Fruit fly (Drosophila melanogaster) whole organism, embryonic: ENCODE results near the gene CG32040.

Source experiments
- ATbp ChIP-seq: fragments of 200-800 bp; sonication (Bioruptor generic); optimal IDR thresholded peaks from 2 replicates; lab custom pipeline; 2017; ENCODE audit warnings: missing biosample characterization, mild to moderate bottlenecking, missing genetic modification characterization, missing genetic modification reagents
- Abd-B ChIP-seq: fragments of 200-800 bp; sonication (Bioruptor generic); optimal IDR thresholded peaks from 2 replicates; lab custom pipeline; 2018; ENCODE audit warnings: missing biosample characterization, mild to moderate bottlenecking, missing genetic modification characterization, moderate library complexity
- Bgb ChIP-seq: fragments of 200-800 bp; sonication (Bioruptor generic); IDR thresholded peaks from 2 replicates; pipeline ENCODE4 v1.3.6; 2022; ENCODE audit warnings: missing biosample characterization, missing genetic modification characterization; ENCODE audit not compliant: partially characterized antibody
- CG10366 ChIP-seq: fragments of 200-800 bp; sonication (Bioruptor generic); IDR thresholded peaks from 2 replicates; pipeline ENCODE4 v1.3.6; 2022; ENCODE audit warnings: missing biosample characterization, missing genetic modification characterization
- CG12071 ChIP-seq: fragments of 200-800 bp; sonication (Bioruptor generic); optimal IDR thresholded peaks from 3 replicates; lab custom pipeline; 2018; ENCODE audit warnings: missing biosample characterization, mild to moderate bottlenecking, missing genetic modification characterization
- CG13287 ChIP-seq: fragments of 200-800 bp; sonication (Bioruptor generic); IDR thresholded peaks from 2 replicates; pipeline ENCODE4 v1.3.6; 2022; ENCODE audit warnings: missing biosample characterization, missing genetic modification characterization; ENCODE audit not compliant: partially characterized antibody
- CG13296 ChIP-seq: fragments of 200-800 bp; sonication (Bioruptor generic); optimal IDR thresholded peaks from 3 replicates; lab custom pipeline; 2018; ENCODE audit warnings: missing biosample characterization, mild to moderate bottlenecking, missing genetic modification characterization
- CG15011 ChIP-seq: fragments of 200-800 bp; sonication (Bioruptor generic); optimal IDR thresholded peaks from 3 replicates; lab custom pipeline; 2018; ENCODE audit warnings: missing biosample characterization, mild to moderate bottlenecking, missing genetic modification characterization
- CG1529 ChIP-seq: fragments of 200-800 bp; sonication (Bioruptor generic); optimal IDR thresholded peaks from 3 replicates; lab custom pipeline; 2018; ENCODE audit warnings: missing biosample characterization, missing genetic modification characterization
- CG15601 ChIP-seq: fragments of 200-800 bp; sonication (Bioruptor generic); optimal IDR thresholded peaks from 3 replicates; lab custom pipeline; 2019; ENCODE audit warnings: missing biosample characterization, mild to moderate bottlenecking, missing genetic modification characterization, moderate library complexity
- CG1603 ChIP-seq: fragments of 200-800 bp; sonication (Bioruptor generic); optimal IDR thresholded peaks from 2 replicates; lab custom pipeline; 2019; ENCODE audit warnings: missing biosample characterization, mild to moderate bottlenecking, missing genetic modification characterization, moderate library complexity
- CG16779 ChIP-seq: fragments of 200-800 bp; sonication (Bioruptor generic); IDR thresholded peaks from 2 replicates; pipeline ENCODE4 v1.3.6; 2022; ENCODE audit warnings: missing biosample characterization, missing genetic modification characterization
- CG1832 ChIP-seq: fragments of 200-800 bp; sonication (Bioruptor generic); optimal IDR thresholded peaks from 2 replicates; lab custom pipeline; 2017; ENCODE audit warnings: missing biosample characterization, mild to moderate bottlenecking, missing genetic modification characterization, inconsistent platforms
- CG18599 ChIP-seq: fragments of 200-800 bp; sonication (Bioruptor generic); optimal IDR thresholded peaks from 3 replicates; lab custom pipeline; 2017; ENCODE audit warnings: missing biosample characterization, missing genetic modification characterization, mild to moderate bottlenecking, moderate library complexity, missing genetic modification reagents
- CG2678 ChIP-seq: fragments of 200-800 bp; sonication (Bioruptor generic); optimal IDR thresholded peaks from 3 replicates; lab custom pipeline; 2019; ENCODE audit warnings: missing biosample characterization, mild to moderate bottlenecking, missing genetic modification characterization, moderate library complexity
- CG3065 ChIP-seq: fragments of 200-800 bp; sonication (Bioruptor generic); optimal IDR thresholded peaks from 2 replicates; lab custom pipeline; 2016; ENCODE audit warnings: missing biosample characterization, missing genetic modification characterization
- CG34224 ChIP-seq: fragments of 200-800 bp; sonication (Bioruptor generic); IDR thresholded peaks from 3 replicates; pipeline ENCODE4 v1.3.6; 2022; ENCODE audit warnings: missing biosample characterization, missing genetic modification characterization; ENCODE audit not compliant: partially characterized antibody
- CG34376 ChIP-seq: fragments of 200-800 bp; sonication (Bioruptor generic); optimal IDR thresholded peaks from 2 replicates; lab custom pipeline; 2018; ENCODE audit warnings: missing biosample characterization, mild to moderate bottlenecking, missing genetic modification characterization
- CG4404 ChIP-seq: fragments of 200-800 bp; sonication (Bioruptor generic); IDR thresholded peaks from 2 replicates; pipeline ENCODE4 v1.3.6; 2022; ENCODE audit warnings: missing biosample characterization, missing genetic modification characterization
- CG5180 ChIP-seq: fragments of 200-800 bp; sonication (Bioruptor generic); optimal IDR thresholded peaks from 3 replicates; lab custom pipeline; 2017; ENCODE audit warnings: missing biosample characterization, missing genetic modification characterization, mild to moderate bottlenecking, moderate library complexity, missing genetic modification reagents
- CG6254 ChIP-seq: fragments of 200-800 bp; sonication (Bioruptor generic); optimal IDR thresholded peaks from 3 replicates; lab custom pipeline; 2017; ENCODE audit warnings: mild to moderate bottlenecking, missing biosample characterization, missing genetic modification reagents, missing genetic modification characterization
- CG9215 ChIP-seq: fragments of 200-800 bp; sonication (Bioruptor generic); IDR thresholded peaks from 2 replicates; pipeline ENCODE4 v1.3.6; 2022; ENCODE audit warnings: missing biosample characterization, missing genetic modification characterization
- CHES-1-like ChIP-seq: fragments of 200-800 bp; sonication (Bioruptor generic); optimal IDR thresholded peaks from 2 replicates; lab custom pipeline; 2016; ENCODE audit warnings: missing biosample characterization, missing genetic modification characterization
- Deaf1 ChIP-seq: fragments of 200-800 bp; optimal IDR thresholded peaks from 3 replicates; lab custom pipeline; 2019; ENCODE audit warnings: missing biosample characterization, mild to moderate bottlenecking, missing genetic modification characterization, moderate library complexity
- Fer1 ChIP-seq: fragments of 200-800 bp; sonication (Bioruptor generic); optimal IDR thresholded peaks from 2 replicates; lab custom pipeline; 2017; ENCODE audit warnings: missing biosample characterization, mild to moderate bottlenecking, missing genetic modification characterization
- Gsc ChIP-seq: fragments of 200-800 bp; sonication (Bioruptor generic); IDR thresholded peaks from 2 replicates; pipeline ENCODE4 v1.3.6; 2022; ENCODE audit warnings: missing biosample characterization, missing genetic modification characterization
- H2.0 ChIP-seq: fragments of 200-800 bp; sonication (Bioruptor generic); IDR thresholded peaks from 2 replicates; pipeline ENCODE4 v1.3.6; 2022; ENCODE audit warnings: missing biosample characterization, missing genetic modification characterization
- NC2α ChIP-seq: fragments of 200-800 bp; sonication (Bioruptor generic); optimal IDR thresholded peaks from 2 replicates; lab custom pipeline; 2016; ENCODE audit warnings: missing biosample characterization, missing genetic modification characterization
- Nf-YA ChIP-seq: fragments of 200-800 bp; sonication (Bioruptor generic); IDR thresholded peaks from 2 replicates; pipeline ENCODE4 v1.3.6; 2022; ENCODE audit warnings: missing biosample characterization, missing genetic modification characterization
- Nf-YC ChIP-seq: fragments of 200-800 bp; optimal IDR thresholded peaks from 3 replicates; lab custom pipeline; 2019; ENCODE audit warnings: missing biosample characterization, mild to moderate bottlenecking, missing genetic modification characterization, moderate library complexity
- Opbp ChIP-seq: fragments of 200-800 bp; sonication (Bioruptor generic); IDR thresholded peaks from 3 replicates; pipeline ENCODE4 v1.3.6; 2022; ENCODE audit warnings: missing biosample characterization, missing genetic modification characterization; ENCODE audit not compliant: partially characterized antibody
- Pdp1 ChIP-seq, 2 experiments: fragments of 200-800 bp; sonication (Bioruptor generic); optimal IDR thresholded peaks; 3 replicates each; lab custom pipeline; 2016; ENCODE audit warnings: missing biosample characterization in 2 of 2, missing genetic modification characterization in 2 of 2, mild to moderate bottlenecking in 1 of 2, moderate library complexity in 1 of 2
- Rfx ChIP-seq: fragments of 200-800 bp; sonication (Bioruptor generic); IDR thresholded peaks from 2 replicates; pipeline ENCODE4 v1.3.6; 2022; ENCODE audit warnings: missing biosample characterization, missing genetic modification characterization
- ab ChIP-seq: fragments of 200-800 bp; sonication (Bioruptor generic); optimal IDR thresholded peaks from 2 replicates; lab custom pipeline; 2016; ENCODE audit warnings: missing biosample characterization, missing genetic modification characterization
- abd-A ChIP-seq: fragments of 200-800 bp; sonication (Bioruptor generic); optimal IDR thresholded peaks from 3 replicates; lab custom pipeline; 2019; ENCODE audit warnings: missing biosample characterization, mild to moderate bottlenecking, missing genetic modification characterization, moderate library complexity
- bbx ChIP-seq: fragments of 200-800 bp; sonication (Bioruptor generic); IDR thresholded peaks from 2 replicates; pipeline ENCODE4 v1.3.6; 2022; ENCODE audit warnings: missing biosample characterization, missing genetic modification characterization; ENCODE audit not compliant: partially characterized antibody
- bowl ChIP-seq: fragments of 200-800 bp; sonication (Bioruptor generic); IDR thresholded peaks from 2 replicates; pipeline ENCODE4 v1.3.6; 2022; ENCODE audit warnings: missing biosample characterization, missing genetic modification characterization
- chinmo ChIP-seq: fragments of 200-800 bp; sonication (Bioruptor generic); IDR thresholded peaks from 4 replicates; pipeline ENCODE4 v1.3.6; 2022; ENCODE audit warnings: missing biosample characterization, missing genetic modification characterization; ENCODE audit not compliant: partially characterized antibody
- ci ChIP-seq: fragments of 200-800 bp; sonication (Bioruptor generic); IDR thresholded peaks from 3 replicates; pipeline ENCODE4 v1.3.6; 2022; ENCODE audit warnings: missing biosample characterization, missing genetic modification characterization
- crol ChIP-seq: fragments of 200-800 bp; sonication (Bioruptor generic); IDR thresholded peaks from 2 replicates; pipeline ENCODE4 v1.3.6; 2022; ENCODE audit warnings: missing biosample characterization, missing genetic modification characterization
- dysf ChIP-seq: fragments of 200-800 bp; sonication (Bioruptor generic); IDR thresholded peaks from 3 replicates; pipeline ENCODE4 v1.3.6; 2022; ENCODE audit warnings: missing biosample characterization, missing genetic modification characterization
- ems ChIP-seq: fragments of 200-800 bp; sonication (Bioruptor generic); optimal IDR thresholded peaks from 3 replicates; lab custom pipeline; 2016; ENCODE audit warnings: missing biosample characterization, missing genetic modification characterization
- fd64A ChIP-seq: fragments of 200-800 bp; sonication (Bioruptor generic); optimal IDR thresholded peaks from 3 replicates; lab custom pipeline; 2018; ENCODE audit warnings: missing biosample characterization, mild to moderate bottlenecking, missing genetic modification characterization
- grn ChIP-seq: fragments of 200-800 bp; sonication (Bioruptor generic); optimal IDR thresholded peaks from 3 replicates; lab custom pipeline; 2017; ENCODE audit warnings: missing biosample characterization, missing genetic modification characterization
- hth ChIP-seq: fragments of >200 bp; optimal IDR thresholded peaks from 2 replicates; lab custom pipeline; 2017; ENCODE audit warnings: inconsistent platforms
- pho ChIP-seq: fragments of 200-800 bp; sonication (Bioruptor generic); optimal IDR thresholded peaks from 2 replicates; lab custom pipeline; 2016; ENCODE audit warnings: missing biosample characterization, missing genetic modification characterization
- pros ChIP-seq: fragments of 200-800 bp; sonication (Bioruptor generic); optimal IDR thresholded peaks from 3 replicates; lab custom pipeline; 2019; ENCODE audit warnings: missing biosample characterization, mild to moderate bottlenecking, missing genetic modification characterization, moderate library complexity
- wek ChIP-seq: fragments of 200-800 bp; sonication (Bioruptor generic); optimal IDR thresholded peaks from 3 replicates; lab custom pipeline; 2018; ENCODE audit warnings: missing biosample characterization, mild to moderate bottlenecking, missing genetic modification characterization, moderate library complexity
- yki ChIP-seq: fragments of >200 bp; optimal IDR thresholded peaks from 3 replicates; lab custom pipeline; 2018

The CG32040 gene

DNA sequence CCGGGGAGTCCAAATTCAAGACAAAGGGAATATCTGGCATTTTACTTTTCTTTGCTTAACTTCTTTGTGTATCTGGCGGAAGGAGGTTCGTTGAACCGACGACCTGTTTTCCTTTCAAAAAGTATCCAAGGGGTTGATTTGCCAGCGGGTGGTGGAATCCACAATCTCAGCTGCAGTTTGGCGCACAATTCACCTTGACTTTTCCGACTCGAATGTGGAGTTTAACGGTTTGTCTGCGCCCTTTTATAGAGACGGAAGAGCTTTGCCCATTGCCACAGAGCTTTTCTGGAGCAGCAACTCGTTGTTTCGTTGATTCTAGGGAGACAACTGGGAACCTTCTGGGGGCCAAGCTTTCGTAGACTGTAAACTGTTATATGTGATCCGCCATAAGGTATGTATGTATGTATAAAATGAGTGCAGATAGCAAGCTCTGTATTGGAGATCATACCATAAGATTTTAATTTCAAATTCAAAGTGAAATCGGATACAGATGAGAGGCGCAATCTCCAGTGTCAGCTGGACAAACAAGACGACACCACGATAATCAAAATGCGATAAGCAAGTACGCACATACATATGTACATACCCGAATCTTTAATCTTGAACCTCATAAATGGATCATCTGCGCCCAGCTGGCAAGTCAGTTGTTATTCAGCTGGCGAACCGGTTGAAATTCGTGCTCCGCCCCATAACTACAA is 18.6 kb downstream of the CG32040 start, which contains the start of the genes Hsp67Bc, CG4456 and Hsp22 (continued):
- peak; percentile 13 for TF ChIP-seq CG15011 (GFP tag; lab: Kevin White, UChicago)
- peak; percentile 45 for TF ChIP-seq pros (GFP tag; lab: Kevin White, UChicago)
- TF ChIP-seq Opbp = peak; percentile 20; the same call in 1 of the 3 replicates
- TF ChIP-seq Gsc = no peak
- peak; percentile 33 for TF ChIP-seq fd64A (GFP tag; lab: Kevin White, UChicago)
- TF ChIP-seq Pdp1 (GFP tag; optimal IDR thresholded peaks at IDR 0.05; lab: Kevin White, UChicago) = peak in 1 of 2 experiments; percentile 30
- no peak for TF ChIP-seq CG3065 (GFP tag; lab: Kevin White, UChicago)
- no peak for TF ChIP-seq CHES-1-like (GFP tag; lab: Kevin White, UChicago)
- peak; percentile 27; the same call in 1 of the 2 replicates for TF ChIP-seq Bgb (GFP tag; lab: Robert Waterston, UW)
- TF ChIP-seq CG5180 (GFP tag; lab: Kevin White, UChicago) = peak; percentile 10
- TF ChIP-seq crol (GFP tag; lab: Robert Waterston, UW) = no peak
- TF ChIP-seq Rfx (GFP tag; lab: Robert Waterston, UW) = 0 out of 2 replicates have a peak, but pooled peaks have one; percentile 14
- peak; percentile 18 for TF ChIP-seq CG6254 (GFP tag; lab: Kevin White, UChicago)
- peak; percentile 9 for TF ChIP-seq ATbp (GFP tag; lab: Kevin White, UChicago)
- peak; percentile 47; the same call in 1 of the 4 replicates for TF ChIP-seq chinmo (GFP tag; lab: Robert Waterston, UW)
- TF ChIP-seq CG9215 (GFP tag; lab: Robert Waterston, UW) = no peak
- peak; percentile 29 for TF ChIP-seq CG13296
- peak; percentile 35 for TF ChIP-seq abd-A (tag; lab: Kevin White, UChicago)
- TF ChIP-seq CG16779 (GFP tag; lab: Robert Waterston, UW) = peak; percentile 78
- TF ChIP-seq Fer1 = peak; percentile 14
- peak; percentile 21 for TF ChIP-seq CG1529 (GFP tag; lab: Kevin White, UChicago)
- TF ChIP-seq CG4404 (GFP tag; lab: Robert Waterston, UW) = no peak
- 0 out of 3 replicates have a peak, but pooled peaks have one; percentile 51 for TF ChIP-seq ci (GFP tag; lab: Robert Waterston, UW)
- TF ChIP-seq Abd-B = no peak
- no peak for TF ChIP-seq CG13287 (GFP tag; lab: Robert Waterston, UW)
- peak; percentile 20 for TF ChIP-seq Deaf1
- no peak for TF ChIP-seq bowl (GFP tag; lab: Robert Waterston, UW)
- no peak for TF ChIP-seq pho
- TF ChIP-seq ems (GFP tag; lab: Kevin White, UChicago) = no peak
- no peak for TF ChIP-seq NC2α (GFP tag; lab: Kevin White, UChicago)
- peak; percentile 48 for TF ChIP-seq CG34376 (GFP tag; lab: Kevin White, UChicago)
- TF ChIP-seq hth (lab: Kevin White, UChicago) = no peak
- TF ChIP-seq CG1603 = peak; percentile 0
- peak; percentile 31 for TF ChIP-seq Nf-YC (tag; lab: Kevin White, UChicago)
- TF ChIP-seq CG12071 = peak; percentile 15
- TF ChIP-seq grn = peak; percentile 81
- no peak for TF ChIP-seq dysf
- peak; percentile 12 for TF ChIP-seq CG2678 (tag; lab: Kevin White, UChicago)
- no peak for TF ChIP-seq Nf-YA (GFP tag; lab: Robert Waterston, UW)
- TF ChIP-seq ab (GFP tag; lab: Kevin White, UChicago) = no peak
- TF ChIP-seq bbx (GFP tag; lab: Robert Waterston, UW) = peak; percentile 24; the same call in 1 of the 2 replicates
- TF ChIP-seq CG1832 (GFP tag; lab: Kevin White, UChicago) = no peak
- no peak for TF ChIP-seq CG10366
- TF ChIP-seq wek = peak; percentile 28
- peak; percentile 30 for TF ChIP-seq CG15601 (tag; lab: Kevin White, UChicago)
- TF ChIP-seq CG18599 (GFP tag; lab: Kevin White, UChicago) = peak; percentile 51
- TF ChIP-seq CG34224 (GFP tag; lab: Robert Waterston, UW) = 0 out of 3 replicates have a peak, but pooled peaks have one; percentile 35
- TF ChIP-seq H2.0 (GFP tag; lab: Robert Waterston, UW) = no peak
- TF ChIP-seq yki (lab: Kevin White, UChicago) = no peak
